Worm (Caenorhabditis elegans): ENCODE data around the gene unc-25.

unc-25 gene

ce11 chrIII:12942307-12942706 is at the start of gene unc-25:
Gene unc-25 (plus strand): TSS chrIII:12942651.
- TF ChIP-seq alr-1 (tag; optimal IDR thresholded peaks at IDR 0.05; ENCODE audit: borderline replicate concordance) (no peak), mab-9 (GFP tag; IDR thresholded peaks at IDR 0.05) (peak; percentile 22; the same call in 1 of the 2 replicates), fkh-10 (GFP tag; optimal IDR thresholded peaks at IDR 0.05) (peak; percentile 53)

- TF ChIP-seq sox-4 (tag; optimal IDR thresholded peaks at IDR 0.05) (no peak), swsn-7 (tag; optimal IDR thresholded peaks at IDR 0.05) (no peak), fkh-10 (GFP tag; optimal IDR thresholded peaks at IDR 0.05) (peak; percentile 63)
Observed at ce11 chrIII:12892767-12893166, 49.7 kb upstream of the unc-25 start.

ce11 chrIII:12894207-12894606 is 48.2 kb upstream of the unc-25 start:
- TF ChIP-seq egl-27 (tag; optimal IDR thresholded peaks at IDR 0.05) (no peak), ztf-11 (tag; optimal IDR thresholded peaks at IDR 0.05) (peak in 1 of 2 experiments; percentile 56)

- TF ChIP-seq dsc-1 (tag; optimal IDR thresholded peaks at IDR 0.05) (peak; percentile 82), fkh-4 (tag; optimal IDR thresholded peaks at IDR 0.05; ENCODE audit: borderline replicate concordance) (peak; percentile 35), efl-1 (optimal IDR thresholded peaks at IDR 0.05) (no peak), efl-1 (GFP tag; optimal IDR thresholded peaks at IDR 0.05 in 1 of 2) (peak in 1 of 2 experiments; percentile 16), lin-14 (GFP tag; optimal IDR thresholded peaks at IDR 0.05) (peak; percentile 0), grh-1 (GFP tag; IDR thresholded peaks at IDR 0.05) (no peak), elt-2 (tag; optimal IDR thresholded peaks at IDR 0.05) (no peak)
Observed at ce11 chrIII:12904052-12904451, 38.4 kb upstream of the unc-25 start.

- TF ChIP-seq F16B12.6 (tag; optimal IDR thresholded peaks at IDR 0.05) = peak; percentile 81
- peak; percentile 100 for TF ChIP-seq snu-23 (GFP tag; optimal IDR thresholded peaks at IDR 0.05)
- TF ChIP-seq fkh-4 (tag; optimal IDR thresholded peaks at IDR 0.05; ENCODE audit: borderline replicate concordance) = peak; percentile 95
- TF ChIP-seq unc-86 (tag; optimal IDR thresholded peaks at IDR 0.05) = peak; percentile 100
- peak; percentile 100 for TF ChIP-seq dpl-1 (GFP tag; optimal IDR thresholded peaks at IDR 0.05)
- TF ChIP-seq nhr-237 (tag; optimal IDR thresholded peaks at IDR 0.05) = peak; percentile 97
- peak; percentile 96 for TF ChIP-seq C04F5.9 (tag; optimal IDR thresholded peaks at IDR 0.05)
- TF ChIP-seq Y116A8C.19 (tag; optimal IDR thresholded peaks at IDR 0.05; ENCODE audit: borderline replicate concordance) = peak; percentile 76
- peak; percentile 100 for TF ChIP-seq lsy-2 (tag; optimal IDR thresholded peaks at IDR 0.05)
- TF ChIP-seq mdl-1 (tag; optimal IDR thresholded peaks at IDR 0.05) = peak; percentile 64 to 96
- TF ChIP-seq aha-1 (tag; optimal IDR thresholded peaks at IDR 0.05) = peak; percentile 96
- TF ChIP-seq sptf-1 (tag; optimal IDR thresholded peaks at IDR 0.05) = no peak
- TF ChIP-seq swsn-7 (tag; optimal IDR thresholded peaks at IDR 0.05) = peak; percentile 100
- TF ChIP-seq vab-15 (tag; optimal IDR thresholded peaks at IDR 0.05) = peak; percentile 96
- peak; percentile 93 for TF ChIP-seq efl-3 (GFP tag; optimal IDR thresholded peaks at IDR 0.05)
- TF ChIP-seq tlp-1 (tag; optimal IDR thresholded peaks at IDR 0.05) = no peak
- TF ChIP-seq ama-1 (optimal IDR thresholded peaks at IDR 0.05) = peak; percentile 96
- TF ChIP-seq ceh-90 (tag; optimal IDR thresholded peaks at IDR 0.05) = peak; percentile 70
- TF ChIP-seq nhr-90 (tag; optimal IDR thresholded peaks at IDR 0.05; ENCODE audit: poor library complexity) = peak; percentile 99
- peak; percentile 100 for TF ChIP-seq C16A3.4 (tag; optimal IDR thresholded peaks at IDR 0.05)
- peak; percentile 67 for TF ChIP-seq nhr-76 (tag; optimal IDR thresholded peaks at IDR 0.05)
- peak; percentile 12 for TF ChIP-seq hlh-4 (tag; optimal IDR thresholded peaks at IDR 0.05)
- TF ChIP-seq aly-2 (tag; optimal IDR thresholded peaks at IDR 0.05) = peak; percentile 98
- TF ChIP-seq unc-98 (GFP tag; IDR thresholded peaks at IDR 0.05) = peak; percentile 92
- TF ChIP-seq hlh-17 (GFP tag; optimal IDR thresholded peaks at IDR 0.05; ENCODE audit: borderline replicate concordance) = peak; percentile 36
- TF ChIP-seq tbx-2 (tag; optimal IDR thresholded peaks at IDR 0.05) = peak; percentile 100
- peak; percentile 100 for TF ChIP-seq nhr-47 (tag; optimal IDR thresholded peaks at IDR 0.05)
- TF ChIP-seq lin-35 (GFP tag; optimal IDR thresholded peaks at IDR 0.05) = peak; percentile 100
- peak; percentile 99 for TF ChIP-seq jun-1 (tag; optimal IDR thresholded peaks at IDR 0.05)
- peak; percentile 99 for TF ChIP-seq mab-9 (GFP tag; IDR thresholded peaks at IDR 0.05)
- TF ChIP-seq ceh-88 (GFP tag; IDR thresholded peaks at IDR 0.05) = peak; percentile 98
- TF ChIP-seq elt-3 (tag; optimal IDR thresholded peaks at IDR 0.05) = peak in 5 of 6 experiments; percentile 83 to 99 (median 97)
- TF ChIP-seq egl-27 (tag; optimal IDR thresholded peaks at IDR 0.05) = peak; percentile 60 to 73
- TF ChIP-seq isw-1 (GFP tag; IDR thresholded peaks at IDR 0.05) = peak; percentile 99
Observed at ce11 chrIII:12904987-12905541, 37.4 kb upstream of the unc-25 start, which contains the start of gene cox-5A. Gene cox-5A (plus strand): TSS chrIII:12905491.
